Fruit fly (Drosophila melanogaster): ENCODE data around the gene Pburs.

Gene Pburs

DNA sequence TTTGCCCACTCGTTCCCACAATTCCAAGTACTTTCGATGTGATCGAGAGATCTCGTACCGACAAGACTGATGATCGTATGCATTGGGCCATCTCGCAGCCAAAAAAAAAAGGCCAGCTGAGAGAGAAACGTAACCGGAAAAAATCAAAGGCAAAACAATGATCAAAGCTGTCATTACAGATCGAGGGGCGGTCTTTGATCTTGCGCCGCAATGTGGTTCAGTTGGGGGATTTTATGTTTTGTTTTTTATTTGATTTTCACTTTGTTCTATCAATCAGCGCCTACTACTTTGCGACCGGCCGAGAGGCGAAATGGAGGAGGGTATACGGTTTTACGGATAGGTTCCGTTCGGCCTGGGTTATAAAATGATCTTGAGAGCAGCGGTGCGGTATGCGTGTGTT is 31.7 kb upstream of the Pburs start:
- no peak for TF ChIP-seq fru (GFP tag; optimal IDR thresholded peaks at IDR 0.05)
- TF ChIP-seq tai (GFP tag; optimal IDR thresholded peaks at IDR 0.05) = no peak
- TF ChIP-seq dl (GFP tag; optimal IDR thresholded peaks at IDR 0.05; ENCODE audit: insufficient read depth in 1 of 2, partially characterized antibody in 2 of 2) = no peak
- no peak for TF ChIP-seq sv (GFP tag; optimal IDR thresholded peaks at IDR 0.05)
- TF ChIP-seq Myc (optimal IDR thresholded peaks at IDR 0.05) = no peak
- TF ChIP-seq Sp1 (GFP tag; optimal IDR thresholded peaks at IDR 0.05) = no peak
- TF ChIP-seq woc (GFP tag; optimal IDR thresholded peaks at IDR 0.05) = no peak
- no peak for TF ChIP-seq Vsx2 (GFP tag; optimal IDR thresholded peaks at IDR 0.05; ENCODE audit: partially characterized antibody)
- no peak for TF ChIP-seq rgr (GFP tag; optimal IDR thresholded peaks at IDR 0.05)

DNA sequence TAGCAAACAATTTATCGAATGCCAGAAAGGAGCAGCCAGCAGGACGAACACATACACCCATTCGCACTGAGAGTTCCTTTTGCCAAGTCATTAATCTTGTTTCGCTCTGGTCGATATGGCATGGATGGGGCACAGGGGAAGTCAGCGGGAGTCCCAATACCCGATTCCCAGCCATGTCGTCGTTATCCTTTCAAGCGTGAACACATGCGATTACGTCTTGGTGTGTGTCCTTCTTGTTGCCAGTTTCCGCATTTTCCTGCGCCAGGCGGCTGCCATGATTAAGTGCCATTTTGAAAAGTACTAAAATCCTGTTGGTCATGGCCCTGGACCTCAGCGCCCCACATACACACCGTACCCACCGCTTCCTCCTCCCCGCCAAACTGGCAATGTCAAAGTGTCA is 30.4 kb upstream of the Pburs start:
- TF ChIP-seq Dfd (GFP tag; optimal IDR thresholded peaks at IDR 0.05) (no peak), Hr78 (GFP tag; optimal IDR thresholded peaks at IDR 0.05) (no peak), sv (GFP tag; optimal IDR thresholded peaks at IDR 0.05) (no peak), CG32264 (GFP tag; optimal IDR thresholded peaks at IDR 0.05) (no peak), CG9705 (GFP tag; optimal IDR thresholded peaks at IDR 0.05) (no peak), foxo (GFP tag; optimal IDR thresholded peaks at IDR 0.05) (no peak), h (GFP tag; optimal IDR thresholded peaks at IDR 0.05) (no peak), jim (GFP tag; optimal IDR thresholded peaks at IDR 0.05) (no peak), woc (GFP tag; optimal IDR thresholded peaks at IDR 0.05) (no peak), dsf (GFP tag; optimal IDR thresholded peaks at IDR 0.05; ENCODE audit: borderline replicate concordance) (no peak)

DNA sequence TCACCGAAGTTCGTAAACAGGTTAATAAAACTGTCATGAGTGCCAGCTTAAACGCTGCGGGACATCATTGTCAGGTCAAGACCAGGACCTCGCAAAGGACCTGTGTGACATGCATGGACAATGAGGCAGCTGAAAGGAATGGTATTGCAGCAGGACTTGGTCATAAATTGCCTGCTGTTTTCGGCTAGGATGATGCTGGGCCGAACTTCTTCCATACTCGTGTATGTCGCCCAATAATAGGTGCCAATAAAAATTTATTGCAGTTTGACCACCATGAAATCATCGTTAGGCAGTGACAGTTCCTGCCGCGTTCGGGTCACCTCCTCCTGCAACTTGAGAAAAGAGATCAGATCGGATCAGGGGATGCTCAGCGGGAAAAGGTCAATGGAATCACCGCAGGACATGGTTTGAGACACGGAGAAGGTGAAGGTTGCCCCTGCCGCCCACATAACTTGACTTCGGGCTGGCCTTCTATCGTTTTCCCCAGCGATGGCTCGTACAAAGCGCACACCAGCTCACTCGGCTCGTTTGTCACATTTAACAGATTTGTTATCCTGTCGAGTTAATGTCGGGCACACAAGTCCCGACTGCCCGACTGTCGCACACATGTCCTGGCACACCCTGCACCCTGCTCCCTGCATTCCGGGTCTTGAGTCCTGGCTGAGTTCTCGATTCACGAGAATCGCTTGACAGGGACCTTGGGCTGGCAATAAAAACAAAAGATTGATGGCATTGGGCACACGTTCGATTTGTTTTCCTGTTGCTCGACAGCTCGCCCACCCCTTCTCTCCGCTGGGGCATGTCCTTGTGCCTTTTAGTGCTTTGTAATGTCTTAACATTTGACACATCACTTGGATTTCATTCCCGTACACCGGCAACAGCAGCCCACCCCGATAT is 28.7 kb upstream of the Pburs start:
- TF ChIP-seq CG9705 (GFP tag; optimal IDR thresholded peaks at IDR 0.05) = no peak
- TF ChIP-seq Hr83 (GFP tag; optimal IDR thresholded peaks at IDR 0.05; ENCODE audit: poor library complexity, severe bottlenecking) = no peak
- no peak for TF ChIP-seq dl (GFP tag; optimal IDR thresholded peaks at IDR 0.05; ENCODE audit: insufficient read depth in 1 of 2, partially characterized antibody in 2 of 2)
- TF ChIP-seq fru (GFP tag; optimal IDR thresholded peaks at IDR 0.05) = no peak
- no peak for TF ChIP-seq Abd-B (GFP tag; optimal IDR thresholded peaks at IDR 0.05)
- no peak for TF ChIP-seq Jra (GFP tag; optimal IDR thresholded peaks at IDR 0.05)
- no peak for TF ChIP-seq N (GFP tag; optimal IDR thresholded peaks at IDR 0.05)
- no peak for TF ChIP-seq Hnf4 (GFP tag; optimal IDR thresholded peaks at IDR 0.05)
- TF ChIP-seq br (GFP tag; optimal IDR thresholded peaks at IDR 0.05) = no peak
- TF ChIP-seq foxo (GFP tag; optimal IDR thresholded peaks at IDR 0.05) = no peak
- TF ChIP-seq lola (GFP tag; optimal IDR thresholded peaks at IDR 0.05) = no peak
- no peak for TF ChIP-seq tai (GFP tag; optimal IDR thresholded peaks at IDR 0.05)
- no peak for TF ChIP-seq Rel (GFP tag; optimal IDR thresholded peaks at IDR 0.05)
- no peak for TF ChIP-seq Rel (tag; optimal IDR thresholded peaks at IDR 0.05)
- TF ChIP-seq psq (GFP tag; optimal IDR thresholded peaks at IDR 0.05) = no peak

DNA sequence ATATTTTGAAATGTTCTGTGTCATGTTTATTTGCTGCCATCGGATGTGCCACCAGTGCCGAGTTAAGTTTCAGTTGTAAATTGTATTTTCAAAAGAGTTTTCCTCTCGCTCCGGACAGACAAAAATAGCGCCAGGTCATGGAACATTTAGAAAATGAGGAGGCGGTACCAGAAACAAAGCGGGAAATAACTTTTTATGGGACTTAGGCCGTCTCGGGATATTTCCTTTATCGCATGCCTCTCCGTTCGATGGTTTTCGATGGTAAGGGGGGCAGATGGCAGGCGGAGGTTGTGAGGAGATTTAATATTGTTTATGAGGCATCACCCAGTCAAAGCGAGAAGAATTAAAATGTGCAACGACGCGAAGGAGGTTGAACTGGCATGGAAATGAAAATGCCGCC is 27.7 kb upstream of the Pburs start:
- no peak for TF ChIP-seq Hr83 (GFP tag; optimal IDR thresholded peaks at IDR 0.05; ENCODE audit: poor library complexity, severe bottlenecking)
- no peak for TF ChIP-seq lola (GFP tag; optimal IDR thresholded peaks at IDR 0.05)

DNA sequence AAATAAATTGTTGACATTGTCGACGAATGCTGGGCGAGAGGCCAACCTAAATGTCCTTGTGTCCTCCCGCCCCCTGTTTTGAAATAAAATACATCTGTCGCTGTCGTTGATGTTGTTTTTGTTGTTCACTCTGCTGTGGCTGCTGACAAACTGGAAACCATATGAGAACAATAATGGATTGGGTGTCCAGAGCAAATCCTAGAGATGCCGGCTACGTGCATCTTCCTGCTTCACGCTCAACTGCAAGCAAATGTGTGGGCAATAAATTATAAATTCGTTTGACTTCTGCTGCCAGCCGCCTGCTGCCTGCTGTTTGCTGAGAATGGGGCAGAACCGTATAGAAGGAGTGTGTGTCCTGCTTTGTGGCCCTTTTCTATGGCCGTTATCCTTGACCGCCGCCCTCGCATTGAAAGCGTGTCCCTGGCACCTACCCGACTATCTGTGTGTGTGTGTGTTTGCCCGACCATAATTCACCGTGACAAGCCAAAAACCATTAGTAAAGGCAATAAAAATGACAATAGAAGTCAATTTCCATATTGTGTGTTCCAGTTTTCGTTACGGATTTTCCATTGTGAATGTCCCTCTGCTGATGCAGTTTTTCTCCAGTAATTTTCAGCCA is 26.6 kb upstream of the Pburs start:
- TF ChIP-seq foxo (GFP tag; optimal IDR thresholded peaks at IDR 0.05) (no peak), Myc (optimal IDR thresholded peaks at IDR 0.05) (no peak), ey (GFP tag; optimal IDR thresholded peaks at IDR 0.05) (no peak), Jra (GFP tag; optimal IDR thresholded peaks at IDR 0.05) (no peak), jim (GFP tag; optimal IDR thresholded peaks at IDR 0.05) (no peak), Sp1 (GFP tag; optimal IDR thresholded peaks at IDR 0.05) (no peak), woc (GFP tag; optimal IDR thresholded peaks at IDR 0.05) (no peak), CG32264 (GFP tag; optimal IDR thresholded peaks at IDR 0.05) (no peak)

Measured in whole organism, wandering third instar larva.